Worm (Caenorhabditis elegans): Measurements from ENCODE around the gene puf-6.
A peak's percentile ranks its signal among the peaks of the same experiment; 100 is the strongest.

Gene puf-6

DNA sequence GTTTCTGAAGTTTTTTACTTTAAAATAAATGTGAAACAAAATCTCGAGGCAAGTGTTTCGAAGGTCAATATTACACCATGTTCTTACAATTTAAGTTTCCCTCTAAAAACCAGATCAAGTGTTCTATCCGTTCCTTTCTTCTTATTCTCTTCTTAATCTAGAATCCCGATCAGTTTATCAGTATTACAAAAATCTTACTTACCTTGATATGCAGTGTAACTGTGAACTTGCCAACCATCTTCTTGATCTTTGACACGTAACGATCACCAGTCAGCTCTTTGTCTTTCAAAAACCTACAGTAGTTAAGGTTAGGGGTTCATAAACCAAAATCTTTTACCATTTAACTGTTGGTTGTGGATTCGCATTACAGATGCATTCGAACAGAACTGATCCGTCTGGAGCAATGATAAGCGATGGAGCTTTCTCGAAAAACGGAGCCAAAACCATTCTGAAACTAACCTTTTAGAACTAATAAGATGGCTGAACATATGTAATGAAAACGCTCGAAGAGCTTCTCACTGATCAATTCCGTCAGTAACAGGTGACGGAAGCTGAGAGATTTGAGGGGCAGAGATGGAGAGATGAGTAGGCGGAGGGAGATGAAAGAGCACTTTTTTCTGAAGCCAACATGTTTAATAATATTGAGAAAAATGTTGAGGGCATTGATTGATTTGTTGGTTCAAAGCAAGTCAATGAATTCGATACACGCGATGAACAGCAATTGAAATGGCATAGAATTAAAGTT, 35.4 kb downstream of the puf-6 start, which contains the start of gene oig-2:
TSS of gene oig-2 (minus strand) at position 448 of the 745 bp plus-strand sequence.
- TF ChIP-seq lin-14 (GFP tag; optimal IDR thresholded peaks at IDR 0.05) = peak; percentile 30
- TF ChIP-seq dpl-1 (GFP tag; optimal IDR thresholded peaks at IDR 0.05) = no peak
- TF ChIP-seq nhr-19 (GFP tag; conservative IDR thresholded peaks at IDR 0.05) = peak; percentile 35
- TF ChIP-seq nhr-71 (tag; optimal IDR thresholded peaks at IDR 0.05) = peak; percentile 0
- peak; percentile 49 for TF ChIP-seq rnt-1 (tag; optimal IDR thresholded peaks at IDR 0.05)
- TF ChIP-seq ceh-88 (GFP tag; IDR thresholded peaks at IDR 0.05) = no peak
- TF ChIP-seq nhr-237 (tag; optimal IDR thresholded peaks at IDR 0.05) = no peak
- TF ChIP-seq efl-1 (optimal IDR thresholded peaks at IDR 0.05) = no peak
- peak in 1 of 2 experiments; percentile 55 for TF ChIP-seq efl-1 (GFP tag; optimal IDR thresholded peaks at IDR 0.05 in 1 of 2)
- TF ChIP-seq ceh-82 (tag; optimal IDR thresholded peaks at IDR 0.05) = no peak
- TF ChIP-seq alr-1 (tag; optimal IDR thresholded peaks at IDR 0.05; ENCODE audit: borderline replicate concordance) = no peak

DNA sequence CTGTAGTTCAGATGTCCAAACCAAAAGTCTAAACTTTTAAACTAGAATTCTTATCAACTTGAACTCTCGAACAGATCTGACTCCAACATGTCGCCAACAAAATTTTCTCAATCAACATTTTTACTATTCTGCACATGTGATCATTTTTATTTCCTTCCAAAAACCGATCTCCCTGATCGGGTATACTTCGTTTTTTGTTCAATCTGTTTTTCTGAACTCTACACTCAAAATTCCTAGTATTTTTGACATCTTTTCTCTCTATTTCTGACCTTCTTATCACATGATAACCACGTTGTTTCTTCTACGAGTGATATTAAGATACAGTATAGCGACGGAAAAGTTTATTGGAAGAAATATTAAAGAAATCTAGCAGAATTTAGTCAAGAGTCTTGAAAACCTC, 37.0 kb downstream of the puf-6 start:
- TF ChIP-seq hpl-2 (GFP tag; optimal IDR thresholded peaks at IDR 0.05) = peak; percentile 1
- TF ChIP-seq snu-23 (GFP tag; optimal IDR thresholded peaks at IDR 0.05) = peak; percentile 49
- TF ChIP-seq nhr-20 (tag; optimal IDR thresholded peaks at IDR 0.05) = peak; percentile 89
- TF ChIP-seq dpl-1 (GFP tag; optimal IDR thresholded peaks at IDR 0.05) = peak in 1 of 3 experiments; percentile 22
- no peak for TF ChIP-seq ceh-63 (GFP tag; optimal IDR thresholded peaks at IDR 0.05)
- TF ChIP-seq nhr-19 (GFP tag; conservative IDR thresholded peaks at IDR 0.05) = peak; percentile 52
- peak; percentile 4 for TF ChIP-seq lir-3 (tag; optimal IDR thresholded peaks at IDR 0.05; ENCODE audit: poor library complexity)
- TF ChIP-seq blmp-1 (tag; optimal IDR thresholded peaks at IDR 0.05) = peak; percentile 62
- peak; percentile 20 for TF ChIP-seq C16A3.4 (tag; optimal IDR thresholded peaks at IDR 0.05)
- TF ChIP-seq lsy-2 (tag; optimal IDR thresholded peaks at IDR 0.05) = peak in 1 of 2 experiments; percentile 67
- peak; percentile 38 for TF ChIP-seq nhr-90 (tag; optimal IDR thresholded peaks at IDR 0.05; ENCODE audit: poor library complexity)
- TF ChIP-seq tbx-2 (tag; optimal IDR thresholded peaks at IDR 0.05) = peak; percentile 14
- no peak for TF ChIP-seq dsc-1 (tag; optimal IDR thresholded peaks at IDR 0.05)
- TF ChIP-seq nhr-11 (tag; optimal IDR thresholded peaks at IDR 0.05) = no peak
- TF ChIP-seq ces-1 (GFP tag; optimal IDR thresholded peaks at IDR 0.05) = no peak
- TF ChIP-seq mdl-1 (tag; optimal IDR thresholded peaks at IDR 0.05) = no peak
- TF ChIP-seq lin-14 (GFP tag; optimal IDR thresholded peaks at IDR 0.05) = peak; percentile 45
- peak in 2 of 6 experiments; percentile 84 to 92 for TF ChIP-seq elt-3 (tag; optimal IDR thresholded peaks at IDR 0.05)
- TF ChIP-seq nhr-71 (tag; optimal IDR thresholded peaks at IDR 0.05) = peak; percentile 64
- peak; percentile 30 for TF ChIP-seq elt-2 (tag; optimal IDR thresholded peaks at IDR 0.05)
- peak in 1 of 2 experiments; percentile 52 for TF ChIP-seq lin-35 (GFP tag; optimal IDR thresholded peaks at IDR 0.05)
- peak; percentile 29 for TF ChIP-seq nhr-85 (tag)

ce11 chrII:13004872-13005252, 38.4 kb downstream of the puf-6 start:
- TF ChIP-seq efl-1 (optimal IDR thresholded peaks at IDR 0.05) (no peak), efl-1 (GFP tag; optimal IDR thresholded peaks at IDR 0.05 in 1 of 2) (peak in 1 of 2 experiments; percentile 74), hlh-17 (GFP tag; optimal IDR thresholded peaks at IDR 0.05; ENCODE audit: borderline replicate concordance) (no peak)

- TF ChIP-seq nhr-20 (tag; optimal IDR thresholded peaks at IDR 0.05) (peak; percentile 28), lsy-2 (tag; optimal IDR thresholded peaks at IDR 0.05) (peak in 1 of 2 experiments; percentile 53), blmp-1 (tag; optimal IDR thresholded peaks at IDR 0.05) (peak; percentile 88), elt-3 (tag; optimal IDR thresholded peaks at IDR 0.05) (peak in 5 of 6 experiments; percentile 23 to 79 (median 42)), lin-13 (GFP tag; optimal IDR thresholded peaks at IDR 0.05) (peak; percentile 1), elt-2 (tag; optimal IDR thresholded peaks at IDR 0.05) (peak; percentile 42), sup-37 (GFP tag; optimal IDR thresholded peaks at IDR 0.05) (no peak), nhr-71 (tag; optimal IDR thresholded peaks at IDR 0.05) (peak; percentile 37), tlp-1 (tag; optimal IDR thresholded peaks at IDR 0.05) (no peak), lin-14 (GFP tag; optimal IDR thresholded peaks at IDR 0.05) (peak; percentile 63), dpl-1 (GFP tag; optimal IDR thresholded peaks at IDR 0.05) (peak in 1 of 3 experiments; percentile 2), nhr-85 (tag) (peak; percentile 89), lin-35 (GFP tag; optimal IDR thresholded peaks at IDR 0.05) (peak in 1 of 2 experiments; percentile 1), snu-23 (GFP tag; optimal IDR thresholded peaks at IDR 0.05) (peak; percentile 17), jun-1 (tag; optimal IDR thresholded peaks at IDR 0.05) (no peak), C16A3.4 (tag; optimal IDR thresholded peaks at IDR 0.05) (peak; percentile 47), efl-3 (GFP tag; optimal IDR thresholded peaks at IDR 0.05) (no peak)
These were observed 38.9 kb downstream of the puf-6 start for ce11 chrII:13004160-13004871.
